Worm (Caenorhabditis elegans) whole organism, mixed stage, embryonic: ENCODE results near the gene dsc-1.

Source experiments
- bed-3 ChIP-seq: fragments of 200-800 bp; sonication (Bioruptor generic); optimal IDR thresholded peaks from 3 replicates; lab custom pipeline; 2018; ENCODE audit warnings: mild to moderate bottlenecking, missing genetic modification characterization, moderate library complexity, missing compliant biosample characterization
- elt-3 ChIP-seq: fragments of 150-350 bp; optimal IDR thresholded peaks from 2 replicates; lab custom pipeline; 2014; ENCODE audit warnings: missing biosample characterization, missing genetic modification characterization
- lin-32 ChIP-seq: fragments of 200-800 bp; sonication (Bioruptor generic); optimal IDR thresholded peaks from 2 replicates; lab custom pipeline; 2018; ENCODE audit warnings: mild to moderate bottlenecking, missing genetic modification characterization, missing compliant biosample characterization
- lsy-2 ChIP-seq: fragments of 150-350 bp; optimal IDR thresholded peaks from 2 replicates; lab custom pipeline; 2014; ENCODE audit warnings: missing biosample characterization, missing genetic modification characterization
- mep-1 ChIP-seq: fragments of 150-350 bp; optimal IDR thresholded peaks from 2 replicates; lab custom pipeline; 2017; ENCODE audit warnings: missing biosample characterization, missing genetic modification reagents, missing genetic modification characterization, inconsistent platforms
- mls-2 ChIP-seq: sonication (generic microtip); optimal IDR thresholded peaks from 2 replicates; lab custom pipeline; 2016; ENCODE audit warnings: mild to moderate bottlenecking, missing genetic modification characterization, moderate library complexity, missing compliant biosample characterization
- nhr-237 ChIP-seq: fragments of 150-350 bp; optimal IDR thresholded peaks from 2 replicates; lab custom pipeline; 2014; ENCODE audit warnings: missing biosample characterization, missing genetic modification characterization
- nhr-28 ChIP-seq: fragments of 150-350 bp; optimal IDR thresholded peaks from 2 replicates; lab custom pipeline; 2014; ENCODE audit warnings: missing biosample characterization, missing genetic modification characterization
- nhr-76 ChIP-seq: sonication (generic microtip); optimal IDR thresholded peaks from 2 replicates; lab custom pipeline; 2017; ENCODE audit warnings: missing biosample characterization, missing genetic modification characterization
- pha-4 ChIP-seq: fragments of 150-350 bp; optimal IDR thresholded peaks from 2 replicates; lab custom pipeline; 2018; ENCODE audit warnings: missing biosample characterization, missing genetic modification reagents, missing genetic modification characterization
- snpc-4 ChIP-seq: fragments of 150-350 bp; optimal IDR thresholded peaks from 2 replicates; lab custom pipeline; 2014; ENCODE audit warnings: missing biosample characterization, missing genetic modification characterization
- unc-120 ChIP-seq: sonication (generic microtip); optimal IDR thresholded peaks from 2 replicates; lab custom pipeline; 2017; ENCODE audit warnings: missing genetic modification characterization, missing compliant biosample characterization; ENCODE audit not compliant: poor library complexity, severe bottlenecking
- unc-62 ChIP-seq: fragments of 150-350 bp; optimal IDR thresholded peaks from 2 replicates; lab custom pipeline; 2014; ENCODE audit warnings: missing biosample characterization, missing genetic modification reagents, missing genetic modification characterization

DNA sequence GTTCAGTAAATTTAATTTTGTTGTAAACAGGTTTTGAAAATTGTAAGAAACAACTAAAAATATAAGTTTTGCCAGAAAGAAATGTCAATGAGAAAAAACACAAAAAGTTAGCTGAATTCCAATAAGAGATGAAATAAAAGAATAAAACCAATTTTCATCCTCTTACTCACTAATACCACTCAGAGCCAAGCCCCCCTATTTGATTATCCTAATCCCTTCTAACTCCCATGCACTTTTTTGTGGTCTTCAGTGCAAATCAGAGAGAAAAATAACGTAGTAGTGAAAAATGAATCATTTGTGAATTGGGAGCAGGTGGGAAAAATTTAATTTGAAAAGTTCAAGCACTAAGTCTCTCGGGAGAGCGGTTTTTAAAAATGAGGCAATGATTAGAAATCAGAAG, 6.7 kb upstream of the dsc-1 start:
- TF ChIP-seq snpc-4 (no peak), pha-4 (tag; lab: Kevin White, UChicago) (no peak), elt-3 (no peak), mep-1 (tag; lab: Kevin White, UChicago) (no peak), nhr-237 (tag; lab: Kevin White, UChicago) (no peak), lin-32 (GFP tag; lab: Kevin White, UChicago) (no peak), nhr-28 (tag; lab: Kevin White, UChicago) (no peak), lsy-2 (tag; lab: Kevin White, UChicago) (no peak), unc-62 (GFP tag; lab: Kevin White, UChicago) (no peak), nhr-76 (tag; lab: Kevin White, UChicago) (no peak), mls-2 (no peak), unc-120 (tag; lab: Kevin White, UChicago) (no peak), bed-3 (GFP tag; lab: Kevin White, UChicago) (no peak)
